Fruit fly (Drosophila melanogaster) ovary, adult (tissue): ENCODE data around the gene CG42831.
A peak's percentile ranks its signal among the peaks of the same experiment; 100 is the strongest.

Experiments
- CG17801 ChIP-seq: fragments of 200-800 bp; optimal IDR thresholded peaks from 2 replicates; lab custom pipeline; 2019; ENCODE audit warnings: missing biosample characterization, mild to moderate bottlenecking, missing genetic modification characterization, moderate library complexity; ENCODE audit not compliant: partially characterized antibody

Gene CG42831

DNA sequence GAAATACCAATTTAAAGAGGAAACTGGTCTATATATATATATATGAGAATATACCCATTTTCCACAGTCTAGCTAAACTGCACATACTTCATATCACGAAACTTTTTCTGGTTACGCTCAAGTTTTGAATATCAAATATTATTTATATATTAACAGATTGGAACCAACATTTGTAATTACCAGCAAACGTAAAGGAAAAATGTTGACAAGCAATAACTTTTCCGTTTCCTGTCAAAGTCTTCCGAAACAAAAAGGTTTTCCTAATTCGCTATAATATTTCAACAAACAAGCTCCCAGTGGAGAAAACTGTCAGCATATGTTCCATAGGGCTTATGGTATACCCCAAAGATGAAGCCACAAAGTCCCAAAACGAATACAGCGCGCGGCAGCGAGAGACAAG lies at the start of gene CG42831:
Gene CG42831, plus strand, starts transcription at position 301 of the 400 bp plus-strand sequence.
- no peak for TF ChIP-seq CG17801 (GFP tag; lab: Kevin White, UChicago)

DNA sequence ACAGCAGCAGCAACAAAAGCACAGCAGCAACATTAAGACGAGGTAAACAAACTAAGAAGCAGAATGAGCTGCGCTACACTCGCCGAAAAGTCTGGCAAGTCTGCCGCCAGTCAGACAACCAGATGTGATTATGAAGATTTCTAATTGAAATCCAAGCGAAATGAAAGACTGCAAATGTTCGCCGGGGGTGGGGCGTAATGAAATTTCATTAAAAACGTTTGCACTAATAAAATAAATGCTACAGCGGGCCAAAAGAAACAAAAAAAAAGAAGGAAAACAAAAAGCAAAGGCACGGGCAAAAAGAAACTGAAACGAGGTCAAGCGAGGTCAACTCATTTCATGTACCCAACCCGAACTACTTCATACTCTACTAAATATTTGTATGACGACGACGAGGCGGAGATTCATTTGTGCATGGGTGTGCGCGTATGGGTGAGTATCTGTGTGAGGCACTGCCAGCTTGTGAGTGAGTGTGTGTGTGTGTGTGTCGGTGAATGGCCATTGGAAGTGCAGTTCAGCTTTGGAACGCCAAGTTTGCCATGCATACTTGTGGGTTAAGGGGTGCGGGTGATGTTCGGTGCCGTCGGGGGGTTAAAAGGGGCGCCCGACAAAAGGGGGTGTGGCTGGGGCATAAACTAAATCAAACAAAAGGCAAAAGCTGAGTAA lies 48.0 kb upstream of the CG42831 start:
- TF ChIP-seq CG17801 (GFP tag; lab: Kevin White, UChicago) = peak; percentile 26

DNA sequence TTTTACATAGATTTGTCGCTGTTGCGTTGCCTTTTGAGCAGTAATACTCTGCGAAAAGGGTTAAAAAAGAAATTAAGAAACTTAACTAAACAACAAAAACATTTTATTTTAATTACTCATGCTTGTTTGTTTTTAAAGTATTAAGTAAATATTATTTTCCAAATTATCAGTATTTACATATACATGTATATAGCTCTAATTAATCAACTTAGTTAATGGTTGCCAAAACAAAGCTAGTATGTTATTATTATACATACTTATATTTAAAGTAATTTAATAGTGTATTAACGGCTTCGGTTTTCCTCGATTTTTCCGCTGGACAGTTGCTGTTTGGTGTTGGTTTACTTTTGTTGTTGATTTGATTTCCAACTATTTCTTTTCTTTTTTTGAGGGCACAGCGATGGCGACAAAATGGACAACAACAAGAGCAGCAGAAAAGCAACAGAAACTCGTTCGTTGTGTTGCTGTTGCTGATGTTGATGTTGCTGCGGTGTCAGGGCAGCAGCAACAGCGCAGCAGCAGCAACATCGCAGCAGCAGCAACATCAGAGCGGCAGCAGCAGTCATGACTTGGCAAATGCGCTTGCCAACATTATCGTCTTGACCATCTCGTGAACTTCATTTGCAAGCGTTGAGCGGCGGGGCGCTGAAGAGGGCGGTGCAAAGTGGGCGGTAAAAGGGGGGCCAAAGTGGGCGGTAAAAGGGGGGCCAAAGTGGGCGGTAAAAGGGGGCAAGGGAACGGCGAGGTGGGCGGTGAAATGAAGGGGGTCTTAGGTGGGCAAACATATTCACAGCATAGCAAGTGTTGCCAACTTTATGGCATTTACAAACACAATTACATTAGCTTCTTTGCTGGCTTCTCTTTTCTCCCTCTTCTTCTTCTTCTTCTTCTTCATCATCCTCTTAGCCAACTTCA lies 47.2 kb upstream of the CG42831 start:
- TF ChIP-seq CG17801 (GFP tag; lab: Kevin White, UChicago) = peak; percentile 37

DNA sequence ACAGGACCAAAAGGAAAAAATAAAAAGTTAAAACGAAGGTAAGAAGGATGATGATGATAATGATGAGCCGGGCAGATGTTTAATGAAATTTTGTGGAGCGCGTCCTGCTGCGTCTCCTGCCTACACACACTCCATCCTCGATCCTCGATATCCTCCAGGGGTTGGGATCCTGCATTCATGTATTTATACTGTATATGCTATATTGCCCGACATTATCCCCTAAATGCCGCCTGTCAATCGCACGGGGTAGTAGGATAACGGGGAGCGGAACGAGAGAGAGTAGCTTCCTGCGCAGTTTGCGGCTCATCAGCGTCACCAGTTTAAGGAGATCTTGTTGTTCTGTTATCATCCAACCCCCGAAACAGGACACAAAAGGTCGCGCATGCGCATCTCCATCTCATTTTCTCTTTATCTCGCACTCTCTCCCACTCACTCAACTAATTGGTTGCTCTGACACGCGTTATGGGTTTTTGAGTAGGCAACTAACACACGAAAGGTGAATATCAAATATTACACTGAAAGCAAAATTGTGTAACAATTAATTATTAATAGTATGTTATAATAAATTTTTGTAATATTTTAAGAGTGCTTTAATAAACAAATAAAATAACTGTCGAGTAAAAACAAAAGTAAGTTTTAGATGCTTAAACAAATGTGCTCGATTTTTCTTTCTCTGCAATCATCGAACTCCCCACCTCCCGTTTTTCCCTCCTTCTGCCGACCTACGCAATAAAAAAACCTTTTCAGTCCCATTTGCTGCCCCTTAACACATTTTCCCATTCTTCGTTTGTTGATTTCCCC lies 45.2 kb upstream of the CG42831 start:
- TF ChIP-seq CG17801 (GFP tag; lab: Kevin White, UChicago) = no peak

DNA sequence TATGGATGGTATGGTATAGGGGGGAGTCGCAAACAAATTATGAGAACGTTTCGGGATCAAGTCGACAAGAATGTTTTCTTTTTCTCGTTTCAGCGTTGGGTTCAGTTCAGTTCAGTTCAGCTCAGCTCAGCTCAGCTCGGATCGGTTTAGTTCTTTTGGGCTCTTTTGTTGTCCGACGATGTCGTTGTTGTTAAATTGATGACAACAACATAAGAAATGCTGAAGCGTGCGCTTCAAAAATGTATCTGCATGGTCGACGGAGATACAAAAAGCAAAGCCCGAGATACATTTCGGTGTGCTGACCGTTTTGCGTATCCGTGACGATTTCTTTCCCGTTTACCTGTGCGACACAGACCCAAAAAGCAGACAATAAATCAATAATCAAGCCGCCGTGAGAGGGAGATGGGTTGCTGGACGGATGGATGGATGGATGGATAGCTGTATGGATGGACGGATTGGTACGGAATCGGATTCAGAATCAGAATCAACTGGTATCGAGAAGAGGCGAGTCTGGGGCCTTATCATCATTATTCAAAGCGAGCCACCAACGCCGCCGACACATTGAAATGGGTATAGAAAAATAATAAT lies 42.9 kb upstream of the CG42831 start, which contains the start of gene CG43245:
Gene CG43245, plus strand, starts transcription at position 310 of the 588 bp plus-strand sequence.
- TF ChIP-seq CG17801 (GFP tag; lab: Kevin White, UChicago) = no peak

DNA sequence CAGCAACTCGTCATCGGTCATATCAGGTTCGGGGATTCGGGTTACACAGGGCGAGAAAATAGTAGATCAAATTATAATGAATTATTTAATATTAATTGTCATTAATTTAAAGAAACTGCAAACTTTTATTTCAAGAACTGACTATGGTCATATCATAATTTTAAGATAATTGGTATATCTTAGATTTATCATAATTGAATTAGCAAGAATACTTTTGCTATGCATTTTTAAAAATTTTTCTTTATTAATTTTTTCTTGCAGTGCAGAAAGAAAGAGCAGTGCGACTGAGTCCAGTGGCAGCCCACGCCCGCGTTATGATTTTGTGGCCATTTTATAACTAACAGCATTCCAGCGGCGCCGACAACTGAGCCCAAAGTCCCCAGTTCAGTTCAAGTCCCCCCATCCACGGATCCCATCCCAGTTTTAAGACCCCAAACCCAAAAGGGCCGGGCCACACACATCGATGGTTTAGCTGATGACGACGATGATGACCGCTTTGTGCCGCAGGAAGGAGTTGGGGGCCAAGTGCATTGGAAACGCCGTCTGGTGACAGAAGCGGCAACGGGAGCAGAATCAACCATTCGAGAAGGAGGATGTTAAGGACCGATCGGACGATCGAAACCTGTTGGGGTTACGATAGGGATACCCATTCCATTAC lies 42.0 kb upstream of the CG42831 start:
- no peak for TF ChIP-seq CG17801 (GFP tag; lab: Kevin White, UChicago)

DNA sequence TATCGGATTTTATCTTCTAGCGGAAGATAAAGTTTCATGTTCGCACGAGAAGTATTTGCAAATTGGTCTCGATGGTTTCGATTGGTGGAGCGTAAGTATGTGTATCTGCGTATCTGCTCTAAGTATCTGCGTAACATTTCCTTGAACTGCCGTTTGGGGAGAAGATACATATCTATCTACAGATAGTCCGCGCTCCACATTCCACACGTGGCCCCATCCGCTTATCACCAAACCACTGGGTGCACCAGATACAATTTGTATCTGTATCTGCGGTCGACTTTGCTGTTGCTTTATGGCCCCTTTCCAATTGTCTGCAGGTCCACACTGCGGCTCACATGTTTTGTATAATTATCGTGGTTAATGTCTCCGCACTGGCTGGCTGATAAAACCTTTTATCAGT lies 41.0 kb upstream of the CG42831 start:
- TF ChIP-seq CG17801 (GFP tag; lab: Kevin White, UChicago) = no peak

DNA sequence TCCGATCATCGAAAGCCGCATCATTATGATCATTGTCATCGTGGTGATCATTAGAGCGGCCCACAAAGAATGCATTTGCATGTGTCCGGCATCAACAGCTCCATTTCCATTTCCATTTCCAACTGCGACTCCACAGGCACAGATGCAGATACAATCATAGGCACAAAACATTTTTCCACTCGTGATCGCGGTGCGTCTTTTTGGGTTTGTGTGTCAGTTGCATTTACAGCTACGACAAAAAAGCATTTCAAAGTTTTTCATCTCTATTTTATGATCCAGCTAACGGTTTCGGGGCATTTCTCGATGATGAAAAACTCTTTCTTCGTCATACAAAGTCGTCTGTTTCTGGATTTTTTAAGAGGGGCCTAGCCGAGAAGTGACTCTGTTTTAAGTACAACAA lies 39.4 kb upstream of the CG42831 start:
- TF ChIP-seq CG17801 (GFP tag; lab: Kevin White, UChicago) = no peak

DNA sequence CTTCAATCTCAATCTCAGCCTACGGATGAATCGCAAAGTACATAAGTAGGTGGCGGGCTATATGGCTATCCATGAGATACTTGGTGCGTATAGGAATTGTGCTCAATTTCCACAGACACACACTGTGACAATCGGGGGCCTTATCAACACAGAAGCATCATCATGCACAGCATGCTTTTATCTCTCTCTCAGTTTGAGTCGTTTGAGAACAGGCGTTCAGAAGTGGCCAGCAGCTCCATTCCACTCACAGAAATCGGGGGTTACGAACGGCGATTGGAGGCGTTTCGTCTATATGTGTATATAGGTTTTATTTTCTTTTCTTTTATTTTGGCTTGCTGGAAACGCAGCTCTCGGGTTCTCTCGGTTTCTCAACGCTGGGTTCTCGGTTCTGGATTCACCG lies 38.9 kb upstream of the CG42831 start:
- TF ChIP-seq CG17801 (GFP tag; lab: Kevin White, UChicago) = no peak

DNA sequence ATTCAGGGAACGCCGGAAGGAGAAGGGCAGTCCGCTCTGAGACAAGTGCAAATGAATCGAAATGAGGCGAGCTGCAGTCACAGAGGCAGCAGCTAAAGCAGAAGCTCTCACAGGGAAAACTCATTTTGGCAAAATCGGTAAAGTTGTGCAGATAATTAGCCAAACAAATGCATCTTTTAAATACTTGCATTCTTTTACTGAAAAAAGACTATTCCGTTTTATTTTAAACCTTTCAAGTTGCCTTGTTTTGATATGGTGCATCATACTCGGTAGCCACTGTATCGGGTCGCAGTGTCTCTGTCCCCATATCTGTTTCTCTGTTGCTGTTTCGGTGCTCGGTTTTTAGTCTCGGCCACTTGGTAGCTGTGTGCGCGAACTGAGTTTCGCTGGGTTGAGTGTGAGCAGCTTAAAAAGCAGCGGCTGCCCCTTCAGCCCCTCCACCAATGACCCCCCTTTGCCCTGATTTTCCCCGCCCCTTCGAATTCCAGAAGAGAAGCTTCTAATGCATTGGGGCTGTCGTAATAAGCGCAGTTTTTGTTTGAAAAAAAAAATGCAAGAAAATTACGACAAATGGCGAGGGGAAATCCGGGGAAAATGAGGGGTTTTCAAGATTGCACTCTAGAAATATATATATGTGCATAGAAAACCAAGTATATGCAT lies 38.1 kb upstream of the CG42831 start:
- TF ChIP-seq CG17801 (GFP tag; lab: Kevin White, UChicago) = peak; percentile 79

DNA sequence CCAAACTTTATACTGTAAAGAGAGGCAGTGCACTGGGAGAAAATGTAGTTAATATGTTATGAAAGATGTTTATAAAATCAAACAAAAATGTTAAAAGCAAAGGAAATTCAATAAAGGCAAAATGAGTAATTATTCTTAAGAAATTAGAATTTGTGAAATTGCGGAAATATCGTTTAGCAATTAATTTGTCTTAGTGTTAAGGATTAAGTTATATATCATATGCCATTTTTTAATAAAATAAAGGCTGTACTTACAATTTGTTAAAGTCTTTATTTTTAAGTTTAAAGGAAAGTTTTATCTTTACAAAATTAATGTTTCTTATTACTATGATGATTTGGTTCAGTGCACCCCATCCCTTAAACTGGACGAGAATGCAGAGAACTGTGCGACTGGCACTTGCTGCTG lies 37.1 kb upstream of the CG42831 start:
- TF ChIP-seq CG17801 (GFP tag; lab: Kevin White, UChicago) = no peak

DNA sequence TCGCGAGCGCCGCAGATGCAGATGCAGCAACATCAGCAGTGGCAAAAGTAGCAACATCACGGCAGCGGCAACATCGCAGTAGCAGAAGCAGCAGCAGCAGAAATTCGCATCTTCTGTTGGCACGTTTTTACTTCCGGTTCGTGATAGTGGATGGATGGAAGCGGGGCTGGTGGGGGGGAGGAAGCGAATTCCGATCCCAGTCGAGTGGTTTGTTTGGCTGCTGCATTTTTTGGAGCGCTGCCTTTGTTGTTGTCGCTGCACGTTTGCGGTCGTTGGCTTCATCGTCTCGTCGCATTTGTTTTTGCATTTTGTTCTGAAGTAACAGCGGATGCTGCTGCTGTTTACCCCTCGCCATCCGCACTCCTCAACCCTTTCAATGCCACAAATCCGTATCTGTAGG lies 36.7 kb upstream of the CG42831 start:
- TF ChIP-seq CG17801 (GFP tag; lab: Kevin White, UChicago) = no peak

DNA sequence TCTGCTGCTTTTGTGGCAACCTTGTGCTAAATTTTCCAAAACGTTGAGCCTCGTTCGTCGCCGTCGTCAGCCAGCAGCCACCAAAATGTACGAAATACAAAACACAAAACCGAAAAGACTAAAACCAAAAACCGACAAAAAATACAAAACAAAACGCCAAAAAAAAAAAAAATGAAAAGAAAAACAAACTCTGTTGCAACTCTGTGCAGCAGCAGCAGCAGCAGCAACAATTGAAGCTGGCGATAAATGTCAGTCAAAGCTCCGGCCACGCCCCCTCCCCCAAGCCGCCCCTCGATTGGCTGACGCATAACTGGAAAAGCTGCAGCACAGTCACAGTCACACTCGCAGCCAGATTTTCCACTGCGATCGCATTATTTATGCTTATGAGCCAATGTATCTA lies 35.3 kb upstream of the CG42831 start:
- TF ChIP-seq CG17801 (GFP tag; lab: Kevin White, UChicago) = no peak

DNA sequence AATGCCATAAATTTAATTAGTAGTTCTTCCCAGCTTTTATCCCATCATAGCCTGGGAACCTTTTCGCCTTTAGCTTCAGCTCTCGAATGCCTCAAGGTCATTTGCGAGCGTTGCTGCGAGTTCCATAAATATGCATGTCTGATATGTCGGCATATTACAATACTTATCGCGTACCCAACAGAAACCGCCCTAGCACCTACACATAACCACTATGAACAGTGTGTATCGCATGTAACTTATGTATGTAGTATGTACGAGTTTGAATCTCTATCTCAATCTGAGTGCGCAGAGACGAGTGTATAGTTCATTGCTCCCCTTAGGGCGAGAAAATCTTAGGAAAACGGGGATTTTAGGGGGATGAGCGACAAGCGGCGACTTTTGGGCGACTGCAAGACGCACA lies 33.3 kb upstream of the CG42831 start:
- no peak for TF ChIP-seq CG17801 (GFP tag; lab: Kevin White, UChicago)
